Worm (Caenorhabditis elegans): Measurements from ENCODE around the gene cutl-5.

DNA sequence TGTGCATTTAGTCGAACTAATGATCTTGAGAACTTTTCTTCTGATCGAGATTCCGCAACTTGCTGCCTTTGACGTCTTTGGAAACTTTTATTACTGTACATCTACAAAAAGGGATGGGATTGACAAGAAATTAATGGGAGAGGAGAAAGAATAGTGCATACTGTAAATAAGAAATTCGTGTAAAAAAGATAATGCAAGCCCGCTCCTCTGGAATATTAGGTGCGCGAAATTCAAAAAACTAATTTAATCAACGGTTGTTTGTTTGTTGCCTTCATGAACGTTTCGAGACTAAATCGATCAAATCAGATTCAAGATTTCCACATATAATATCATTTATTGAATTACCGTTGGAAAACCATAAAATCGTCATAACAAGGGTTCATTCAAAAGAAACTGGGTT, 45.8 kb downstream of the cutl-5 start, which contains the start of gene him-14:
- no peak for TF ChIP-seq him-1 (tag; optimal IDR thresholded peaks at IDR 0.05)
- TF ChIP-seq dao-5 (tag; optimal IDR thresholded peaks at IDR 0.05) = no peak
- TF ChIP-seq W03F9.2 (tag; optimal IDR thresholded peaks at IDR 0.05) = no peak

All from whole organism, L4/young adult.